Worm (Caenorhabditis elegans) whole organism, early embryonic: Measurements from ENCODE around the gene madf-4.

ENCODE experiments used
- B0310.2 ChIP-seq: sonication (generic microtip); optimal IDR thresholded peaks from 2 replicates; lab custom pipeline; 2016; ENCODE audit warnings: mild to moderate bottlenecking, missing genetic modification characterization, missing compliant biosample characterization
- F13C5.2 ChIP-seq: sonication (generic microtip); optimal IDR thresholded peaks from 2 replicates; lab custom pipeline; 2017; ENCODE audit warnings: mild to moderate bottlenecking, missing genetic modification characterization, inconsistent platforms, missing compliant biosample characterization
- ama-1 ChIP-seq: fragments of 150-350 bp; optimal IDR thresholded peaks from 2 replicates; lab custom pipeline; 2014
- ceh-13 ChIP-seq: fragments of 200-800 bp; sonication (Bioruptor generic); optimal IDR thresholded peaks from 2 replicates; lab custom pipeline; 2018; ENCODE audit warnings: mild to moderate bottlenecking, missing genetic modification characterization, missing compliant biosample characterization
- flt-1 ChIP-seq: fragments of 200-800 bp; sonication (Bioruptor generic); IDR thresholded peaks from 2 replicates; pipeline ENCODE4 v1.3.6; 2022; ENCODE audit warnings: missing genetic modification characterization, missing compliant biosample characterization

DNA sequence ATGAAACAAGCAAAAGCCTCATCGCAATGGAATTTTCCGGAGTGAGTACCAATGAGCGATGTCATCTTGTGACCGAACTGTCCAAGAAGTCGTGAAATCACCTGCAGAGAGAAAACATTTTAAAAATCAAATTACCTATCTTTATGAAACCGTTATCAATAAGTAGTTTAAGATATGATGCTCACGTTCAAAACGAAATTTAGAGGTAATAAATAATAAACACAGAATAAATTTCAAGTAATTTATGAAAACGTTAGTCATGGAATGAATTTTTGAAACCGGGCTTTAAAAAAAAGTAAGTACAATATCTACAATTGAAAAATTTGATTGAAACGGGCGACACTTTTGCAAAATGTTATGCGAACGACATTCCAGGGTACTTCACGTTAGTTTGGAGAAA, 25.4 kb upstream of the madf-4 start, which contains the start of gene C27H6.8:
- no peak for TF ChIP-seq B0310.2 (tag; lab: Kevin White, UChicago)
- no peak for TF ChIP-seq F13C5.2 (tag; lab: Kevin White, UChicago)
- TF ChIP-seq flt-1 (GFP tag; lab: Robert Waterston, UW), result no peak
- TF ChIP-seq ceh-13 (GFP tag; lab: Kevin White, UChicago), result no peak
- TF ChIP-seq ama-1 (lab: Kevin White, UChicago), result no peak
